Fruit fly (Drosophila melanogaster): ENCODE results near the gene mtd.

Gene mtd

DNA sequence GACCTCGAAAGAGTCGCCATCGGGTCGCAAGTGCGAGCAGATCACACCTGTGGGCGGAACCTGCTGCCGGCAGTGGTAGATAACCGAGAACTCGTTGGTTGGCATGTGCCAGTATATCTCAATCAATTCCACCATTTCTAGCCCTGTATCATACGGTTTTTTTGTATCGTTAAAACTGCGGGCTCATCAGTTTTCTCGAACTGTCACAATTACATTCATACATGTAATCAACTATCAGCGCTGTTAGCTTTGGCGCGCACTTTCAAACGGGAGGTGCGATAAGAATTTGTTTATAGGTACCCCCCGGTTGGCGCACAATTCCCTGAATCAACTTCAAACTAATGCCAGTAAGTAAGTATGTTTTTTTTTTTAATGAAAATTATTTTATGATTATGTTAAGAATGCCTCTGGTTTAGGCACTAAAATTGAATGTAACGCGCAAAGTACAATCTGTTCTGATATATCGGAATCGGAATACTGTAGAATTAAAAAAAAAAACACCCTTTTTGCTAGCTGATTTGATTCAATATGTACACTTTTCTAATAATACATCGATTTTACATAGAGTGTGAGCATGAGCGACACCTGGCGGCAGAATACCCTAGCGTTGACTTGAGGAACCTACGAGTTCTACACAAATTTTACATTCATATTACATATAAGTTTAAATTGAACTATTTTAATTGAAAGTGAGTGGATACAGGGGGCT, 51.5 kb downstream of the mtd start (continued):
- TF ChIP-seq CG17802 (tag; optimal IDR thresholded peaks at IDR 0.05) (no peak), CG12071 (GFP tag; optimal IDR thresholded peaks at IDR 0.05) (no peak), Ets65A (GFP tag) (peak; percentile 96), kah (GFP tag; optimal IDR thresholded peaks at IDR 0.05) (no peak), cas (GFP tag; IDR thresholded peaks at IDR 0.05) (0 out of 2 replicates have a peak, but pooled peaks have one; percentile 28), Dp (GFP tag; optimal IDR thresholded peaks at IDR 0.05) (peak; percentile 64), psq (GFP tag; optimal IDR thresholded peaks at IDR 0.05) (no peak), CG9797 (GFP tag; optimal IDR thresholded peaks at IDR 0.05) (no peak), Adf1 (GFP tag; IDR thresholded peaks at IDR 0.05) (peak; percentile 35; the same call in 1 of the 2 replicates), CG11247 (GFP tag; IDR thresholded peaks at IDR 0.05) (peak; percentile 76), CG1529 (GFP tag; optimal IDR thresholded peaks at IDR 0.05) (no peak), Blimp-1 (GFP tag; optimal IDR thresholded peaks at IDR 0.05) (peak; percentile 61), stc (GFP tag; IDR thresholded peaks at IDR 0.05) (no peak), chm (GFP tag; IDR thresholded peaks at IDR 0.05) (0 out of 2 replicates have a peak, but pooled peaks have one; percentile 54), CG11696 (GFP tag; IDR thresholded peaks at IDR 0.05) (no peak), CG18599 (GFP tag; optimal IDR thresholded peaks at IDR 0.05) (peak; percentile 36), sc (optimal IDR thresholded peaks at IDR 0.05) (no peak), sc (GFP tag; optimal IDR thresholded peaks at IDR 0.05) (peak; percentile 28), ATbp (GFP tag; optimal IDR thresholded peaks at IDR 0.05) (no peak), lola (GFP tag; optimal IDR thresholded peaks at IDR 0.05) (no peak), gcm2 (GFP tag; optimal IDR thresholded peaks at IDR 0.05) (no peak), fd64A (GFP tag; optimal IDR thresholded peaks at IDR 0.05) (no peak), CG11504 (tag; optimal IDR thresholded peaks at IDR 0.05) (peak; percentile 65), pita (GFP tag; optimal IDR thresholded peaks at IDR 0.05) (peak; percentile 49), CG7987 (GFP tag; optimal IDR thresholded peaks at IDR 0.05) (peak; percentile 32), CG10267 (tag; optimal IDR thresholded peaks at IDR 0.05) (peak; percentile 37), z (GFP tag; IDR thresholded peaks at IDR 0.05) (no peak), CG14014 (GFP tag; IDR thresholded peaks at IDR 0.05) (peak; percentile 43; the same call in 1 of the 2 replicates), Elba2 (GFP tag; optimal IDR thresholded peaks at IDR 0.05) (peak; percentile 49), CG11560 (tag; IDR thresholded peaks at IDR 0.05) (peak; percentile 45; the same call in 1 of the 3 replicates), CG1647 (GFP tag; optimal IDR thresholded peaks at IDR 0.05) (peak; percentile 72), mam (GFP tag; optimal IDR thresholded peaks at IDR 0.05) (peak; percentile 54), CG3847 (GFP tag; IDR thresholded peaks at IDR 0.05) (peak; percentile 59), HLH54F (GFP tag; optimal IDR thresholded peaks at IDR 0.05) (peak; percentile 69), Lhr (GFP tag; optimal IDR thresholded peaks at IDR 0.05) (peak; percentile 81), CG1603 (tag; optimal IDR thresholded peaks at IDR 0.05) (peak; percentile 68), dmrt11E (tag; optimal IDR thresholded peaks at IDR 0.05) (peak; percentile 41), HmgZ (tag; optimal IDR thresholded peaks at IDR 0.05) (peak; percentile 70), CG3726 (GFP tag; IDR thresholded peaks at IDR 0.05) (no peak; the same call in 2 of the 3 replicates), Rx (GFP tag; IDR thresholded peaks at IDR 0.05) (peak; percentile 44), CG16779 (GFP tag; IDR thresholded peaks at IDR 0.05) (peak; percentile 31; the same call in 1 of the 2 replicates), Bteb2 (GFP tag; optimal IDR thresholded peaks at IDR 0.05) (no peak), sob (GFP tag; IDR thresholded peaks at IDR 0.05) (peak; percentile 73), Oaz (GFP tag; IDR thresholded peaks at IDR 0.05) (no peak), CG6689 (GFP tag; IDR thresholded peaks at IDR 0.05) (0 out of 2 replicates have a peak, but pooled peaks have one; percentile 20), dan (GFP tag; IDR thresholded peaks at IDR 0.05) (no peak), fd102C (GFP tag; optimal IDR thresholded peaks at IDR 0.05) (no peak), pzg (GFP tag; optimal IDR thresholded peaks at IDR 0.05) (peak; percentile 15), CG2889 (GFP tag; IDR thresholded peaks at IDR 0.05) (0 out of 3 replicates have a peak, but pooled peaks have one; percentile 34), CG15479 (GFP tag; optimal IDR thresholded peaks at IDR 0.05) (no peak)

Data from whole organism, embryonic.